Fruit fly (Drosophila melanogaster) whole organism, embryonic: ENCODE data around the gene Lst8.
A peak's percentile ranks its signal among the peaks of the same experiment; 100 is the strongest.

ENCODE experiments used
- BtbVII ChIP-seq: fragments of 200-800 bp; sonication (Bioruptor generic); optimal IDR thresholded peaks from 3 replicates; lab custom pipeline; 2017; ENCODE audit warnings: missing biosample characterization, mild to moderate bottlenecking, missing genetic modification characterization
- CG10543 ChIP-seq: fragments of 200-800 bp; sonication (Bioruptor generic); optimal IDR thresholded peaks from 3 replicates; lab custom pipeline; 2017; ENCODE audit warnings: missing biosample characterization, mild to moderate bottlenecking, missing genetic modification characterization, moderate library complexity
- CG11695 ChIP-seq: fragments of 200-800 bp; sonication (Bioruptor generic); IDR thresholded peaks from 3 replicates; pipeline ENCODE4 v1.3.6; 2022; ENCODE audit warnings: missing biosample characterization, missing genetic modification characterization
- CG13287 ChIP-seq: fragments of 200-800 bp; sonication (Bioruptor generic); IDR thresholded peaks from 2 replicates; pipeline ENCODE4 v1.3.6; 2022; ENCODE audit warnings: missing biosample characterization, missing genetic modification characterization; ENCODE audit not compliant: partially characterized antibody
- CG13296 ChIP-seq: fragments of 200-800 bp; sonication (Bioruptor generic); optimal IDR thresholded peaks from 3 replicates; lab custom pipeline; 2018; ENCODE audit warnings: missing biosample characterization, mild to moderate bottlenecking, missing genetic modification characterization
- CG15073 ChIP-seq: fragments of 200-800 bp; sonication (Bioruptor generic); optimal IDR thresholded peaks from 2 replicates; lab custom pipeline; 2016; ENCODE audit warnings: missing biosample characterization, missing genetic modification characterization
- CG15269 ChIP-seq: fragments of 200-800 bp; sonication (Bioruptor generic); optimal IDR thresholded peaks from 2 replicates; lab custom pipeline; 2018; ENCODE audit warnings: missing biosample characterization, mild to moderate bottlenecking, missing genetic modification characterization, moderate library complexity
- CG15696 ChIP-seq: fragments of 200-800 bp; sonication (Bioruptor generic); optimal IDR thresholded peaks from 2 replicates; lab custom pipeline; 2019; ENCODE audit warnings: missing biosample characterization, mild to moderate bottlenecking, missing genetic modification characterization, moderate library complexity
- CG1647 ChIP-seq: fragments of 200-800 bp; sonication (Bioruptor generic); optimal IDR thresholded peaks from 3 replicates; lab custom pipeline; 2016; ENCODE audit warnings: missing biosample characterization, missing genetic modification characterization
- CG17361 ChIP-seq: fragments of 200-800 bp; sonication (Bioruptor generic); IDR thresholded peaks from 3 replicates; pipeline ENCODE4 v1.3.6; 2022; ENCODE audit warnings: missing biosample characterization, missing genetic modification characterization
- CG18476 ChIP-seq: fragments of 200-800 bp; sonication (Bioruptor generic); optimal IDR thresholded peaks from 2 replicates; lab custom pipeline; 2016; ENCODE audit warnings: missing biosample characterization, mild to moderate bottlenecking, missing genetic modification characterization
- CG2202 ChIP-seq: fragments of 200-800 bp; sonication (Bioruptor generic); optimal IDR thresholded peaks from 2 replicates; lab custom pipeline; 2018; ENCODE audit warnings: missing biosample characterization, mild to moderate bottlenecking, missing genetic modification characterization
- CG31441 ChIP-seq: fragments of 200-800 bp; sonication (Bioruptor generic); IDR thresholded peaks from 2 replicates; pipeline ENCODE4 v1.3.6; 2022; ENCODE audit warnings: missing biosample characterization, missing genetic modification characterization
- CG4404 ChIP-seq: fragments of 200-800 bp; sonication (Bioruptor generic); IDR thresholded peaks from 2 replicates; pipeline ENCODE4 v1.3.6; 2022; ENCODE audit warnings: missing biosample characterization, missing genetic modification characterization
- CG6689 ChIP-seq: fragments of 200-800 bp; sonication (Bioruptor generic); IDR thresholded peaks from 2 replicates; pipeline ENCODE4 v1.3.6; 2022; ENCODE audit warnings: missing biosample characterization, missing genetic modification characterization
- CG8359 ChIP-seq: fragments of 200-800 bp; sonication (Bioruptor generic); optimal IDR thresholded peaks from 2 replicates; lab custom pipeline; 2017; ENCODE audit warnings: missing biosample characterization, mild to moderate bottlenecking, missing genetic modification characterization, borderline replicate concordance
- Camta ChIP-seq: fragments of 200-800 bp; sonication (Bioruptor generic); optimal IDR thresholded peaks from 2 replicates; lab custom pipeline; 2016; ENCODE audit warnings: missing biosample characterization, missing genetic modification characterization
- Gug ChIP-seq: fragments of 200-800 bp; sonication (Bioruptor generic); IDR thresholded peaks from 4 replicates; pipeline ENCODE4 v1.3.6; 2022; ENCODE audit warnings: missing biosample characterization, missing genetic modification characterization
- HLH4C ChIP-seq: fragments of 200-800 bp; sonication (Bioruptor generic); IDR thresholded peaks from 3 replicates; pipeline ENCODE4 v1.3.6; 2022; ENCODE audit warnings: missing biosample characterization, missing genetic modification characterization; ENCODE audit not compliant: partially characterized antibody
- Jarid2 ChIP-seq: fragments of 200-800 bp; sonication (Bioruptor generic); optimal IDR thresholded peaks from 3 replicates; lab custom pipeline; 2017; ENCODE audit warnings: mild to moderate bottlenecking, missing biosample characterization, missing genetic modification reagents, missing genetic modification characterization
- NK7.1 ChIP-seq: fragments of 200-800 bp; sonication (Bioruptor generic); optimal IDR thresholded peaks from 3 replicates; lab custom pipeline; 2016; ENCODE audit warnings: missing biosample characterization, missing genetic modification characterization
- PHDP ChIP-seq: fragments of 200-800 bp; sonication (Bioruptor generic); optimal IDR thresholded peaks from 3 replicates; lab custom pipeline; 2018; ENCODE audit warnings: missing biosample characterization, mild to moderate bottlenecking, missing genetic modification characterization, moderate library complexity
- Pdp1 ChIP-seq, 2 experiments: fragments of 200-800 bp; sonication (Bioruptor generic); optimal IDR thresholded peaks; 3 replicates each; lab custom pipeline; 2016; ENCODE audit warnings: missing biosample characterization in 2 of 2, missing genetic modification characterization in 2 of 2, mild to moderate bottlenecking in 1 of 2, moderate library complexity in 1 of 2
- Sry-β ChIP-seq: fragments of 200-800 bp; sonication (Bioruptor generic); optimal IDR thresholded peaks from 2 replicates; lab custom pipeline; 2018; ENCODE audit warnings: missing biosample characterization, mild to moderate bottlenecking, missing genetic modification characterization, moderate library complexity
- cato ChIP-seq: fragments of 200-800 bp; sonication (Bioruptor generic); optimal IDR thresholded peaks from 2 replicates; lab custom pipeline; 2016; ENCODE audit warnings: missing biosample characterization, missing genetic modification characterization, borderline replicate concordance
- ci ChIP-seq: fragments of 200-800 bp; sonication (Bioruptor generic); IDR thresholded peaks from 3 replicates; pipeline ENCODE4 v1.3.6; 2022; ENCODE audit warnings: missing biosample characterization, missing genetic modification characterization
- corto ChIP-seq: fragments of 200-800 bp; sonication (Bioruptor generic); optimal IDR thresholded peaks from 2 replicates; lab custom pipeline; 2016; ENCODE audit warnings: missing biosample characterization, mild to moderate bottlenecking, missing genetic modification characterization, moderate library complexity
- dm ChIP-seq: fragments of 200-800 bp; sonication (Bioruptor generic); optimal IDR thresholded peaks from 3 replicates; lab custom pipeline; 2016; ENCODE audit warnings: missing biosample characterization, missing genetic modification characterization
- exex ChIP-seq: fragments of 200-800 bp; sonication (Bioruptor generic); optimal IDR thresholded peaks from 4 replicates; lab custom pipeline; 2018; ENCODE audit warnings: missing biosample characterization, mild to moderate bottlenecking, missing genetic modification characterization, moderate library complexity
- fd3F ChIP-seq: fragments of 200-800 bp; sonication (Bioruptor generic); optimal IDR thresholded peaks from 2 replicates; lab custom pipeline; 2018; ENCODE audit warnings: missing biosample characterization, mild to moderate bottlenecking, missing genetic modification characterization, moderate library complexity
- gfzf ChIP-seq: fragments of 200-800 bp; sonication (Bioruptor generic); optimal IDR thresholded peaks from 2 replicates; lab custom pipeline; 2016; ENCODE audit warnings: missing biosample characterization, mild to moderate bottlenecking, missing genetic modification characterization, moderate library complexity
- grn ChIP-seq: fragments of 200-800 bp; sonication (Bioruptor generic); optimal IDR thresholded peaks from 3 replicates; lab custom pipeline; 2017; ENCODE audit warnings: missing biosample characterization, missing genetic modification characterization
- hkb ChIP-seq, 2 experiments: fragments of 200-800 bp in 1 of 2; fragments of >200 bp in 1 of 2; sonication (Bioruptor generic) in 1 of 2; IDR thresholded peaks in 1 of 2; optimal IDR thresholded peaks in 1 of 2; 2 replicates each; pipeline versions ENCODE4 v1.3.6 to Lab custom; 2017 to 2022; ENCODE audit warnings: missing biosample characterization in 1 of 2, missing genetic modification characterization in 1 of 2
- hth ChIP-seq: fragments of >200 bp; optimal IDR thresholded peaks from 2 replicates; lab custom pipeline; 2017; ENCODE audit warnings: inconsistent platforms
- jumu ChIP-seq: fragments of 200-800 bp; sonication (Bioruptor generic); optimal IDR thresholded peaks from 3 replicates; lab custom pipeline; 2016; ENCODE audit warnings: missing biosample characterization, missing genetic modification characterization
- mam ChIP-seq: fragments of 200-800 bp; sonication (Bioruptor generic); optimal IDR thresholded peaks from 3 replicates; lab custom pipeline; 2016; ENCODE audit warnings: missing biosample characterization, missing genetic modification characterization
- odd ChIP-seq: fragments of 200-800 bp; sonication (Bioruptor generic); optimal IDR thresholded peaks from 2 replicates; lab custom pipeline; 2017; ENCODE audit warnings: missing biosample characterization, mild to moderate bottlenecking, missing genetic modification characterization
- onecut ChIP-seq: fragments of 200-800 bp; sonication (Bioruptor generic); IDR thresholded peaks from 2 replicates; pipeline ENCODE4 v1.3.6; 2022; ENCODE audit warnings: missing biosample characterization, missing genetic modification characterization
- pb ChIP-seq: fragments of 200-800 bp; sonication (Bioruptor generic); optimal IDR thresholded peaks from 3 replicates; lab custom pipeline; 2016; ENCODE audit warnings: missing biosample characterization, missing genetic modification characterization
- peb ChIP-seq: fragments of 200-800 bp; sonication (Bioruptor generic); IDR thresholded peaks from 2 replicates; pipeline ENCODE4 v1.3.6; 2022; ENCODE audit warnings: missing biosample characterization, missing genetic modification characterization
- pita ChIP-seq: fragments of 200-800 bp; sonication (Bioruptor generic); optimal IDR thresholded peaks from 2 replicates; lab custom pipeline; 2017; ENCODE audit warnings: missing biosample characterization, mild to moderate bottlenecking, missing genetic modification characterization
- pnt ChIP-seq: fragments of 200-800 bp; sonication (Bioruptor generic); optimal IDR thresholded peaks from 3 replicates; lab custom pipeline; 2016; ENCODE audit warnings: missing biosample characterization, missing genetic modification characterization
- sim ChIP-seq: fragments of 200-800 bp; sonication (Bioruptor generic); IDR thresholded peaks from 2 replicates; pipeline ENCODE4 v1.3.6; 2022; ENCODE audit warnings: missing biosample characterization, missing genetic modification characterization
- stwl ChIP-seq: fragments of 200-800 bp; sonication (Bioruptor generic); optimal IDR thresholded peaks from 3 replicates; lab custom pipeline; 2018; ENCODE audit warnings: missing biosample characterization, mild to moderate bottlenecking, missing genetic modification characterization, moderate library complexity
- tap ChIP-seq: fragments of 200-800 bp; optimal IDR thresholded peaks from 3 replicates; lab custom pipeline; 2019; ENCODE audit warnings: missing biosample characterization, mild to moderate bottlenecking, missing genetic modification characterization, moderate library complexity
- vfl ChIP-seq: fragments of 200-800 bp; sonication (Bioruptor generic); optimal IDR thresholded peaks from 2 replicates; lab custom pipeline; 2016; ENCODE audit warnings: missing biosample characterization, missing genetic modification characterization
- wor ChIP-seq: fragments of 200-800 bp; sonication (Bioruptor generic); IDR thresholded peaks from 2 replicates; pipeline ENCODE4 v1.3.6; 2022; ENCODE audit warnings: missing biosample characterization, missing genetic modification characterization
- zfh2 ChIP-seq: fragments of 200-800 bp; sonication (Bioruptor generic); optimal IDR thresholded peaks from 2 replicates; lab custom pipeline; 2016; ENCODE audit warnings: missing biosample characterization, missing genetic modification characterization

Lst8 gene

DNA sequence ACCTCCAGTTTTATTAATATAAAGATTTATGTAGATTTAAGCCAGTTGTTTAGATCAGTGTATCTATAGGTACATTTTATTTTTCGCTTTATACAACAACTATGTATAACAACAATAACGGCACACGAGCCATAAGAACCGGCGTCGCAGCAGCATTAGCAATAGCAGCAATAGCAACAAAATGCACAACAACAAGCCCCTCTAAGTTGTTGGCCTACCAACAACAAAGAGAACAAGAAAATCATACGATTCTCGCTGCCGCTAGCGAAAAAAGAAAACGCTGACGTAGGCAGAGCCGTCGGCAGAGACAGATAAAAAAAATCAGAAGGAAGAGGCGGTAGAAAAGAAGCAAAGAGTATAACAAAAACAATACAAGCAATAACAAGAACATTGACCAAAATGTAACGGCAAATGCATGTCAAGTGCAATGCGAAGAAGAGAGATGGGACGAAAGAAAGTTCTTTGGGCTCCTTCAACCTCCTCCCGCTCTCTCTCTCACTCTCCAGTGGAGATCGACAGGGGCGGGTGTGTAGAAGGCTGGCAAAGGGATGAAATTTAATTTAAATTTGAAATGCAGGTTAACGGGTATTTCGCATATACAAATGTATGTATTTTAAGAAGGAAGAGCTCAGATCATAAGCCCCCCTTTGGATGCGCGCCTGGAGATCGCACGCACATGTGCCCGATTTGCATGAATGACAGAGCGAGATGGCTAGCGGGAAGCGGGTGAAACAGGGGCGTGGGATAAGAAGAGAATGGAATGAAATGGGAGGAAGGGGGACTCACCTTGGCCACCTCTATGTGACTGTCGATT lies 26.9 kb downstream of the Lst8 start (continued):
- TF ChIP-seq CG10543 (GFP tag; lab: Kevin White, UChicago) (peak; percentile 64), grn (GFP tag; lab: Kevin White, UChicago) (peak; percentile 81), corto (GFP tag; lab: Kevin White, UChicago) (peak; percentile 91), CG17361 (GFP tag; lab: Robert Waterston, UW) (peak; percentile 98), wor (GFP tag; lab: Robert Waterston, UW) (peak; percentile 98), Camta (GFP tag; lab: Kevin White, UChicago) (peak; percentile 98), Sry-β (GFP tag; lab: Kevin White, UChicago) (peak; percentile 74), pnt (GFP tag; lab: Kevin White, UChicago) (peak; percentile 99), CG1647 (GFP tag; lab: Kevin White, UChicago) (peak; percentile 97), Jarid2 (GFP tag; lab: Kevin White, UChicago) (peak; percentile 84), CG11695 (GFP tag; lab: Robert Waterston, UW) (peak; percentile 96), PHDP (tag; lab: Kevin White, UChicago) (peak; percentile 97), CG4404 (peak; percentile 99), CG15073 (GFP tag; lab: Kevin White, UChicago) (peak; percentile 89), CG6689 (GFP tag; lab: Robert Waterston, UW) (peak; percentile 98), CG8359 (peak; percentile 91), pb (peak; percentile 97), stwl (tag; lab: Kevin White, UChicago) (peak; percentile 55), CG15696 (tag; lab: Kevin White, UChicago) (peak; percentile 96), odd (GFP tag; lab: Kevin White, UChicago) (peak; percentile 94), cato (GFP tag; lab: Kevin White, UChicago) (peak; percentile 98), hkb (optimal IDR thresholded peaks at IDR 0.05; lab: Kevin White, UChicago) (no peak), hkb (GFP tag; IDR thresholded peaks at IDR 0.05; lab: Robert Waterston, UW) (peak; percentile 98), peb (peak; percentile 98), NK7.1 (GFP tag; lab: Kevin White, UChicago) (peak; percentile 96), HLH4C (GFP tag; lab: Robert Waterston, UW) (no peak), sim (GFP tag; lab: Robert Waterston, UW) (peak; percentile 98), zfh2 (GFP tag; lab: Kevin White, UChicago) (peak; percentile 99), gfzf (peak; percentile 33), fd3F (GFP tag; lab: Kevin White, UChicago) (peak; percentile 95), Gug (GFP tag; lab: Robert Waterston, UW) (peak; percentile 99), Pdp1 (GFP tag; optimal IDR thresholded peaks at IDR 0.05; lab: Kevin White, UChicago) (peak; percentile 97 to 99), tap (tag; lab: Kevin White, UChicago) (peak; percentile 95), CG2202 (peak; percentile 99), BtbVII (GFP tag; lab: Kevin White, UChicago) (peak; percentile 95), onecut (GFP tag; lab: Robert Waterston, UW) (peak; percentile 96), jumu (GFP tag; lab: Kevin White, UChicago) (peak; percentile 99), CG13287 (GFP tag; lab: Robert Waterston, UW) (no peak), vfl (GFP tag; lab: Kevin White, UChicago) (peak; percentile 98), CG18476 (GFP tag; lab: Kevin White, UChicago) (peak; percentile 95), exex (tag; lab: Kevin White, UChicago) (peak; percentile 65), CG31441 (GFP tag; lab: Robert Waterston, UW) (peak; percentile 95), dm (GFP tag; lab: Kevin White, UChicago) (peak; percentile 98), hth (lab: Kevin White, UChicago) (no peak), mam (GFP tag; lab: Kevin White, UChicago) (peak; percentile 99), ci (GFP tag; lab: Robert Waterston, UW) (peak; percentile 100), pita (GFP tag; lab: Kevin White, UChicago) (no peak), CG13296 (GFP tag; lab: Kevin White, UChicago) (peak; percentile 87), CG15269 (peak; percentile 97)
